Worm (Caenorhabditis elegans) whole organism, L1 larva: ENCODE results near the gene lips-12.

Experiments
- ces-1 ChIP-seq: fragments of 150-350 bp; optimal IDR thresholded peaks from 2 replicates; lab custom pipeline; 2014; ENCODE audit warnings: missing biosample characterization, missing genetic modification reagents, missing genetic modification characterization
- dsc-1 ChIP-seq: sonication (generic microtip); optimal IDR thresholded peaks from 2 replicates; lab custom pipeline; 2016; ENCODE audit warnings: mild to moderate bottlenecking, missing genetic modification characterization, missing compliant biosample characterization
- egl-27 ChIP-seq, 2 experiments: fragments of 150-350 bp in 1 of 2; sonication (generic microtip); optimal IDR thresholded peaks; 3 replicates each; lab custom pipeline; 2017 to 2018; ENCODE audit warnings: missing biosample characterization in 2 of 2, missing genetic modification characterization in 2 of 2, missing genetic modification reagents in 2 of 2
- mdl-1 ChIP-seq, 2 experiments: fragments of 150-350 bp; optimal IDR thresholded peaks; 2 replicates each; lab custom pipeline; 2014 to 2017; ENCODE audit warnings: missing biosample characterization in 2 of 2, missing genetic modification characterization in 2 of 2, inconsistent platforms in 1 of 2
- nhr-237 ChIP-seq: fragments of 150-350 bp; optimal IDR thresholded peaks from 2 replicates; lab custom pipeline; 2014; ENCODE audit warnings: missing biosample characterization, missing genetic modification characterization
- pag-3 ChIP-seq: sonication (generic microtip); optimal IDR thresholded peaks from 2 replicates; lab custom pipeline; 2017; ENCODE audit warnings: missing genetic modification characterization, mild to moderate bottlenecking, missing compliant biosample characterization, antibody characterized with exemption, borderline replicate concordance; ENCODE audit not compliant: insufficient read depth
- rnt-1 ChIP-seq: sonication (generic microtip); optimal IDR thresholded peaks from 2 replicates; lab custom pipeline; 2016; ENCODE audit warnings: mild to moderate bottlenecking, missing genetic modification characterization, moderate library complexity, missing compliant biosample characterization
- snpc-4 ChIP-seq: fragments of 150-350 bp; optimal IDR thresholded peaks from 2 replicates; lab custom pipeline; 2014; ENCODE audit warnings: missing biosample characterization, missing genetic modification characterization
- sox-4 ChIP-seq: sonication (generic microtip); optimal IDR thresholded peaks from 2 replicates; lab custom pipeline; 2016; ENCODE audit warnings: missing genetic modification characterization, missing compliant biosample characterization
- swsn-7 ChIP-seq: sonication (generic microtip); optimal IDR thresholded peaks from 2 replicates; lab custom pipeline; 2016; ENCODE audit warnings: missing genetic modification characterization, missing compliant biosample characterization
- unc-62 ChIP-seq: fragments of 150-350 bp; optimal IDR thresholded peaks from 2 replicates; lab custom pipeline; 2014; ENCODE audit warnings: missing biosample characterization, missing genetic modification reagents, missing genetic modification characterization
- zag-1 ChIP-seq: fragments of 150-350 bp; optimal IDR thresholded peaks from 2 replicates; lab custom pipeline; 2014; ENCODE audit warnings: missing biosample characterization, missing genetic modification characterization
- ztf-11 ChIP-seq, 2 experiments: sonication (generic microtip); optimal IDR thresholded peaks; 2 replicates each; lab custom pipeline; 2016 to 2017; ENCODE audit warnings: missing genetic modification characterization in 2 of 2, missing biosample characterization in 1 of 2, missing compliant biosample characterization in 1 of 2

DNA sequence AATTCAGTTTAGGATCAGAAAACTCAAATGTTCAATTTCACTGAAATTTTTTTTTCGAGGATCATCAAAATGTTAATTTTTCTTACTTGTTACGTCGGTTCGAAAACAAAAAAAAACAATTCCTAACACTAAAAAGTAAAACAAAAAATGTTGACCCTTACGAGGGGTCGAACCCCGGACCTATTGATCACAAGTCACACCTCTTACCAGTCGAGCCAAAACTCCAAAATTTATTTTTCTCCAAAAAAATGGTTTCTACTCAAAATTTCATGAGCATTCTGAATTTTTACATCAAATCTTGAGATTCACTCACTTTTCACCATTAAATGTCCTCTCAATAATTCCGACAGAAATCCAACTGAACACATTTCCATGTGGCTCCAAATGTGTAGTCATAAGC lies 11.8 kb downstream of the lips-12 start:
- TF ChIP-seq rnt-1 (no peak), swsn-7 (tag; lab: Kevin White, UChicago) (no peak), pag-3 (tag; lab: Kevin White, UChicago) (no peak), egl-27 (tag; optimal IDR thresholded peaks at IDR 0.05; lab: Kevin White, UChicago) (no peak), zag-1 (tag; lab: Kevin White, UChicago) (no peak), nhr-237 (tag; lab: Kevin White, UChicago) (no peak), ztf-11 (tag; optimal IDR thresholded peaks at IDR 0.05; lab: Kevin White, UChicago) (no peak), dsc-1 (tag; lab: Kevin White, UChicago) (no peak), ces-1 (GFP tag; lab: Kevin White, UChicago) (no peak), mdl-1 (tag; optimal IDR thresholded peaks at IDR 0.05; lab: Kevin White, UChicago) (no peak), unc-62 (GFP tag; lab: Kevin White, UChicago) (no peak), sox-4 (tag; lab: Kevin White, UChicago) (no peak), snpc-4 (tag; lab: Kevin White, UChicago) (no peak)
